Fruit fly (Drosophila melanogaster) whole organism, embryonic: ENCODE results near the gene CG31249.

Source experiments
- Adf1 ChIP-seq: fragments of 200-800 bp; sonication (Bioruptor generic); IDR thresholded peaks from 2 replicates; pipeline ENCODE4 v1.3.6; 2022; ENCODE audit warnings: missing biosample characterization, missing genetic modification characterization
- Atf6 ChIP-seq: fragments of 200-800 bp; sonication (Bioruptor generic); IDR thresholded peaks from 2 replicates; pipeline ENCODE4 v1.3.6; 2022; ENCODE audit warnings: missing biosample characterization, missing genetic modification characterization
- CG10274 ChIP-seq: fragments of 200-800 bp; sonication (Bioruptor generic); optimal IDR thresholded peaks from 3 replicates; lab custom pipeline; 2017; ENCODE audit warnings: missing biosample characterization, mild to moderate bottlenecking, missing genetic modification characterization
- CG13296 ChIP-seq: fragments of 200-800 bp; sonication (Bioruptor generic); optimal IDR thresholded peaks from 3 replicates; lab custom pipeline; 2018; ENCODE audit warnings: missing biosample characterization, mild to moderate bottlenecking, missing genetic modification characterization
- CG14860 ChIP-seq: fragments of 200-800 bp; sonication (Bioruptor generic); IDR thresholded peaks from 3 replicates; pipeline ENCODE4 v1.3.6; 2022; ENCODE audit warnings: missing biosample characterization, missing genetic modification characterization; ENCODE audit not compliant: partially characterized antibody
- CG17359 ChIP-seq: fragments of 200-800 bp; sonication (Bioruptor generic); optimal IDR thresholded peaks from 3 replicates; lab custom pipeline; 2018; ENCODE audit warnings: missing biosample characterization, mild to moderate bottlenecking, missing genetic modification characterization, moderate library complexity
- CG1832 ChIP-seq: fragments of 200-800 bp; sonication (Bioruptor generic); optimal IDR thresholded peaks from 2 replicates; lab custom pipeline; 2017; ENCODE audit warnings: missing biosample characterization, mild to moderate bottlenecking, missing genetic modification characterization, inconsistent platforms
- CG18599 ChIP-seq: fragments of 200-800 bp; sonication (Bioruptor generic); optimal IDR thresholded peaks from 3 replicates; lab custom pipeline; 2017; ENCODE audit warnings: missing biosample characterization, missing genetic modification characterization, mild to moderate bottlenecking, moderate library complexity, missing genetic modification reagents
- CG2678 ChIP-seq: fragments of 200-800 bp; sonication (Bioruptor generic); optimal IDR thresholded peaks from 3 replicates; lab custom pipeline; 2019; ENCODE audit warnings: missing biosample characterization, mild to moderate bottlenecking, missing genetic modification characterization, moderate library complexity
- CG31224 ChIP-seq: fragments of 200-800 bp; sonication (Bioruptor generic); IDR thresholded peaks from 2 replicates; pipeline ENCODE4 v1.3.6; 2022; ENCODE audit warnings: missing biosample characterization, missing genetic modification characterization
- CG32532 ChIP-seq: fragments of 200-800 bp; sonication (Bioruptor generic); IDR thresholded peaks from 2 replicates; pipeline ENCODE4 v1.3.6; 2022; ENCODE audit warnings: missing biosample characterization, missing genetic modification characterization
- CG33557 ChIP-seq: fragments of 200-800 bp; sonication (Bioruptor generic); optimal IDR thresholded peaks from 2 replicates; lab custom pipeline; 2019; ENCODE audit warnings: missing biosample characterization, mild to moderate bottlenecking, missing genetic modification characterization, moderate library complexity
- CG3407 ChIP-seq: fragments of 200-800 bp; sonication (Bioruptor generic); optimal IDR thresholded peaks from 2 replicates; lab custom pipeline; 2018; ENCODE audit warnings: missing biosample characterization, mild to moderate bottlenecking, missing genetic modification characterization
- CG34422 ChIP-seq: fragments of 200-800 bp; sonication (Bioruptor generic); IDR thresholded peaks from 3 replicates; pipeline ENCODE4 v1.3.6; 2022; ENCODE audit warnings: missing biosample characterization, missing genetic modification characterization
- CG4360 ChIP-seq: fragments of 200-800 bp; sonication (Bioruptor generic); IDR thresholded peaks from 2 replicates; pipeline ENCODE4 v1.3.6; 2022; ENCODE audit warnings: missing biosample characterization, missing genetic modification characterization
- CG4707 ChIP-seq: fragments of 200-800 bp; sonication (Bioruptor generic); optimal IDR thresholded peaks from 2 replicates; lab custom pipeline; 2018; ENCODE audit warnings: missing biosample characterization, mild to moderate bottlenecking, missing genetic modification characterization, moderate library complexity
- CG6272 ChIP-seq: fragments of 200-800 bp; sonication (Bioruptor generic); IDR thresholded peaks from 2 replicates; pipeline ENCODE4 v1.3.6; 2022; ENCODE audit warnings: missing biosample characterization, missing genetic modification characterization
- Chrac-16 ChIP-seq: fragments of 200-800 bp; sonication (Bioruptor generic); optimal IDR thresholded peaks from 3 replicates; lab custom pipeline; 2016; ENCODE audit warnings: missing biosample characterization, missing genetic modification characterization
- Dbx ChIP-seq: fragments of 200-800 bp; sonication (Bioruptor generic); IDR thresholded peaks from 3 replicates; pipeline ENCODE4 v1.3.6; 2022; ENCODE audit warnings: missing biosample characterization, missing genetic modification characterization
- E2f1 ChIP-seq: fragments of 200-800 bp; sonication (Bioruptor generic); IDR thresholded peaks from 2 replicates; pipeline ENCODE4 v1.3.6; 2022; ENCODE audit warnings: missing biosample characterization, missing genetic modification characterization
- Gug ChIP-seq: fragments of 200-800 bp; sonication (Bioruptor generic); IDR thresholded peaks from 4 replicates; pipeline ENCODE4 v1.3.6; 2022; ENCODE audit warnings: missing biosample characterization, missing genetic modification characterization
- HHEX ChIP-seq: fragments of 200-800 bp; sonication (Bioruptor generic); optimal IDR thresholded peaks from 3 replicates; lab custom pipeline; 2017; ENCODE audit warnings: missing biosample characterization, mild to moderate bottlenecking, missing genetic modification characterization, missing genetic modification reagents
- HmgZ ChIP-seq: fragments of 200-800 bp; sonication (Bioruptor generic); optimal IDR thresholded peaks from 2 replicates; lab custom pipeline; 2018; ENCODE audit warnings: missing biosample characterization, mild to moderate bottlenecking, missing genetic modification characterization
- Hr78 ChIP-seq, 2 experiments: fragments of 200-800 bp in 1 of 2; fragments of >200 bp in 1 of 2; sonication (Bioruptor generic) in 1 of 2; optimal IDR thresholded peaks; 2 replicates each; lab custom pipeline; 2017 to 2019; ENCODE audit warnings: missing biosample characterization in 2 of 2, missing genetic modification characterization in 2 of 2, mild to moderate bottlenecking in 1 of 2, moderate library complexity in 1 of 2
- Lim3 ChIP-seq: fragments of 200-800 bp; sonication (Bioruptor generic); IDR thresholded peaks from 2 replicates; pipeline ENCODE4 v1.3.6; 2022; ENCODE audit warnings: missing biosample characterization, missing genetic modification characterization
- Neu2 ChIP-seq: fragments of 200-800 bp; sonication (Bioruptor generic); optimal IDR thresholded peaks from 3 replicates; lab custom pipeline; 2016; ENCODE audit warnings: missing biosample characterization, missing genetic modification characterization, borderline replicate concordance
- ac ChIP-seq: fragments of 200-800 bp; sonication (Bioruptor generic); optimal IDR thresholded peaks from 3 replicates; lab custom pipeline; 2017; ENCODE audit warnings: missing biosample characterization, mild to moderate bottlenecking, missing genetic modification characterization
- bowl ChIP-seq: fragments of 200-800 bp; sonication (Bioruptor generic); IDR thresholded peaks from 2 replicates; pipeline ENCODE4 v1.3.6; 2022; ENCODE audit warnings: missing biosample characterization, missing genetic modification characterization
- cato ChIP-seq: fragments of 200-800 bp; sonication (Bioruptor generic); optimal IDR thresholded peaks from 2 replicates; lab custom pipeline; 2016; ENCODE audit warnings: missing biosample characterization, missing genetic modification characterization, borderline replicate concordance
- chinmo ChIP-seq: fragments of 200-800 bp; sonication (Bioruptor generic); IDR thresholded peaks from 4 replicates; pipeline ENCODE4 v1.3.6; 2022; ENCODE audit warnings: missing biosample characterization, missing genetic modification characterization; ENCODE audit not compliant: partially characterized antibody
- crol ChIP-seq: fragments of 200-800 bp; sonication (Bioruptor generic); IDR thresholded peaks from 2 replicates; pipeline ENCODE4 v1.3.6; 2022; ENCODE audit warnings: missing biosample characterization, missing genetic modification characterization
- dpn ChIP-seq, 2 experiments: fragments of 200-800 bp; sonication (Bioruptor generic); optimal IDR thresholded peaks; 3 replicates each; lab custom pipeline; 2016; ENCODE audit warnings: missing biosample characterization in 2 of 2, missing genetic modification characterization in 2 of 2
- eyg ChIP-seq: fragments of 200-800 bp; sonication (Bioruptor generic); optimal IDR thresholded peaks from 3 replicates; lab custom pipeline; 2016; ENCODE audit warnings: missing biosample characterization, missing genetic modification characterization
- kay ChIP-seq: fragments of 200-800 bp; sonication (Bioruptor generic); optimal IDR thresholded peaks from 2 replicates; lab custom pipeline; 2016; ENCODE audit warnings: missing biosample characterization, missing genetic modification characterization
- nom ChIP-seq: fragments of 200-800 bp; sonication (Bioruptor generic); optimal IDR thresholded peaks from 2 replicates; lab custom pipeline; 2017; ENCODE audit warnings: missing biosample characterization, missing genetic modification characterization, mild to moderate bottlenecking, moderate library complexity, missing genetic modification reagents
- oc ChIP-seq: fragments of 200-800 bp; sonication (Bioruptor generic); optimal IDR thresholded peaks from 2 replicates; lab custom pipeline; 2018; ENCODE audit warnings: missing biosample characterization, mild to moderate bottlenecking, missing genetic modification characterization, moderate library complexity
- org-1 ChIP-seq: fragments of 200-800 bp; sonication (Bioruptor generic); optimal IDR thresholded peaks from 2 replicates; lab custom pipeline; 2017; ENCODE audit warnings: missing biosample characterization, missing genetic modification characterization
- sd ChIP-seq: fragments of 200-800 bp; sonication (Bioruptor generic); optimal IDR thresholded peaks from 3 replicates; lab custom pipeline; 2018; ENCODE audit warnings: missing biosample characterization, mild to moderate bottlenecking, missing genetic modification characterization, moderate library complexity
- seq ChIP-seq: fragments of 200-800 bp; sonication (Bioruptor generic); IDR thresholded peaks from 2 replicates; pipeline ENCODE4 v1.3.6; 2022; ENCODE audit warnings: missing biosample characterization, missing genetic modification characterization
- sisA ChIP-seq: fragments of 200-800 bp; sonication (Bioruptor generic); IDR thresholded peaks from 2 replicates; pipeline ENCODE4 v1.3.6; 2022; ENCODE audit warnings: missing biosample characterization, missing genetic modification characterization
- trh ChIP-seq: fragments of 200-800 bp; sonication (Bioruptor generic); optimal IDR thresholded peaks from 2 replicates; lab custom pipeline; 2016; ENCODE audit warnings: missing biosample characterization, missing genetic modification characterization
- zf30C ChIP-seq: fragments of 200-800 bp; sonication (Bioruptor generic); optimal IDR thresholded peaks from 3 replicates; lab custom pipeline; 2018; ENCODE audit warnings: missing biosample characterization, mild to moderate bottlenecking, missing genetic modification characterization

CG31249 gene

DNA sequence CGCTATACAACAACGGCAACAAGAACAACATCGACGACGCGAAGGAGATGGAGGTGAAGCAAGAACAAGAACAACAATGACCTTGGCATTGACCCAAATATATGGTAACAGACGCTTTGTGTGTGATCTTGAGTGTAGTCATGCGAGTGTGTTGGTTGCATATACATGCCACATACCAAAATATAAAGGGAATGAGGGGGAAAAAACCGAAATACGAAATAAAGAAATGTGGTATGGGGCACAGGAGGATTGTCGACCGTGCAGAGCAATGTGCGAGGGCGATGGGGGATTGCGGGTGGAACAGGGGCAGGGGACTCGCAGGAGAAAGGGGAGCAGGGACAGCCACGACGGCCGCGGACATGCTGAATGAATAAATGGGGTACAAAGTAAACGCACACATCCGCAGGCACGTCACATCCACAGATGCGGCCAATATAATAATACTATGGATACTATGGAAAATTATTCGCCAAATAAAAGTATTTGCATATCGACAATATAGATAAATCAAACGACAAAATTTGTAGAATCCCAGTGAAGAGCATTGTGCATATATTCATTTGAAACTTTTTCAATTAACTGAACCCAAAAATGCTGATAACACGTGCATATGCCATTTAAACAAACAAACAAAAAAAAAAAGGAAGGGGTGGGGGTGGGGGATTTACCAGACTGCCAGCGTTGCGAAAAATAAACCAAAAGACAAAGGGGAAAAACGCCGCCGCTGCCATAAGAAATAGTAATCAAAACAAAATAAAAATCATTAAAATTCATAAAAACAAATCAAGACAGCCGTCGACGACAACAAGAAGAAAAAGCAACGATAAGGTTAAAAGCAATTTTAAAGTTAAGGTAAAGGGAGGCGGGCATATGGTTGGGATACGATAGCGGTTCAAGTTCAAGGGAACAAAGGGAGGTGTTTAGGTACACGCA is 19.3 kb upstream of the CG31249 start (continued):
- TF ChIP-seq Neu2, result no peak
- TF ChIP-seq CG10274 (GFP tag; lab: Kevin White, UChicago), result no peak
- TF ChIP-seq CG2678 (tag; lab: Kevin White, UChicago), result no peak
- TF ChIP-seq cato, result no peak
- no peak for TF ChIP-seq seq (GFP tag; lab: Robert Waterston, UW)
- TF ChIP-seq org-1 (GFP tag; lab: Kevin White, UChicago), result no peak
- TF ChIP-seq CG31224 (GFP tag; lab: Robert Waterston, UW), result no peak
- peak; percentile 54; the same call in 1 of the 4 replicates for TF ChIP-seq chinmo (GFP tag; lab: Robert Waterston, UW)
- peak; percentile 40 for TF ChIP-seq nom (GFP tag; lab: Kevin White, UChicago)
- no peak for TF ChIP-seq CG3407 (GFP tag; lab: Kevin White, UChicago)
- TF ChIP-seq dpn (GFP tag; optimal IDR thresholded peaks at IDR 0.05; lab: Kevin White, UChicago), result no peak
- 0 out of 2 replicates have a peak, but pooled peaks have one; percentile 21 for TF ChIP-seq CG32532 (GFP tag; lab: Robert Waterston, UW)
- peak; percentile 38; the same call in 1 of the 2 replicates for TF ChIP-seq CG4360 (GFP tag; lab: Robert Waterston, UW)
- TF ChIP-seq CG17359 (tag; lab: Kevin White, UChicago), result no peak
- TF ChIP-seq Atf6 (GFP tag; lab: Robert Waterston, UW), result no peak

DNA sequence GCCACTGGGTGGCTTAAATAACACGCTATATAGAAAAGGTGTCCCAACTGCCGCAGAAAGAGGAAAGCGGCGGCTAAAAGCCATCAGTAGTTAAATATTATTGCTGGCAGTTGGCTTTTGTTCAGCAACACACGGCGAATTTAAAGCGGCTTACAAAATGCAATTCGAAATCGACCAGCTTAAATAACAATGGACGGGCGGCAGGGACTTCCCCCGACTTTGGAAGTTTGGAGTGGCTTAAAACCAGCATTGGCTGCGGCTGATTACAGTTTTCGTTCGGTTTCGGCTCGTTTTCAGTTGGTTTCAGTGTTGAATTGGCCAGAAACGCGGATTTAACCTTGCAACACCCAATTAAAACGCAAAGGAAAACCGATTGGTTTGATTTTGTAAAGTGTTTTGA is 18.3 kb upstream of the CG31249 start:
- TF ChIP-seq eyg (no peak), CG1832 (no peak), oc (peak; percentile 85)

DNA sequence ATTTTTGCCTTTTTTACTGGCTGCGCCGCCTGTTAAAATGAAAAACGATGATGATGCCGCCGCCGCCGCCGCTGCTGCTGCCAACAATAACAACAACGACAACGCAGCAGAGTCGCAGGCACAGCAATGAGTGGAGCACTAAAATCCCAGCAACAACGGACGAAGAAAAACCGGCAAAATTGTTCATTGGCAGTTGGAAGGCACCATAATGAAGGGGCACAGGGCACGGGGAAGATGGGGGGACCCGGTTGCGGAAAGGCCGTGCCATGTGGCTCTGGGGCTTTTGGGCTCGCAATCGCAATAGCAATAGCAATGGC is 17.6 kb upstream of the CG31249 start:
- TF ChIP-seq Adf1 (GFP tag; lab: Robert Waterston, UW) (peak; percentile 3; the same call in 1 of the 2 replicates), CG33557 (GFP tag; lab: Kevin White, UChicago) (no peak), bowl (GFP tag; lab: Robert Waterston, UW) (no peak), kay (GFP tag; lab: Kevin White, UChicago) (no peak), sisA (GFP tag; lab: Robert Waterston, UW) (no peak), crol (GFP tag; lab: Robert Waterston, UW) (peak; percentile 73; the same call in 1 of the 2 replicates), Dbx (no peak), CG34422 (GFP tag; lab: Robert Waterston, UW) (no peak), zf30C (peak; percentile 48)

DNA sequence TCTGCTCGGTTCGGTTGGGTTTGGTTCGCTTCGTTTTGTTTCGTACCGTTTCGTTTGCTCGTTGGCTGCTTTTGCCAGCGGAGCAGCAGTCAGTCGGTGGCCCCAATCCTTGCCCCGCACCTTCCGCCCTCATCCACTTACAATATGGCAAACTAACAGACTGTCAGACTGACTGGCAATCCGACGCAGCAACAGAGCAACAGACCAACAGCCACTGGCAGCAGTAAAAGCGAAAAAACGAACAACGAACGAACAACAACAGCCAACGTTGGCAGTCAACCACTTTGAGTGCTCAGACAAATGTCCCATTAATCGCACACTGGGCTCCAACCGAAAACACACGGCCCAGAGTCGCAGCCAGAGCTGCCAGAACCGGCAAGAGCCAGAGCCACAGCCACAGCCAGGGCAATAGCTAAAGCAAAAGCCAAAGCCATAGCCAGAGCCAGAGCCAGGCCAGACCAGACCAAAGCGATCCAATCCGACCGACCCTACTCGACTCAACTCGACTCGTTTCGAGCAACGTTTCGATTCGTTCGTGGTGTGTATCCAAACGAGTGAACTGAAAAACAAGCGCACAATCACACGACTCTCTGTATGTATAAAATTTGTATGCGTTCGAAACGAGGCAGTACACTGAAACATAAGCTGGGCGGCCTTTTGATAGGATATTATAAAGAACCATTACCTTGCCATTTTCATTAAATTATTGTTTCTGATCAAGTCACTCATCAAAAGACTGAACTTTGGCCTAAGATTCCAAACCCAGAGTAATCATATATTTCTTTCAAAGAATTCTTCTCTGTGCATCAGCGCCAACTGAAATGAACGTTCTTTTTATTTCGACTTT is 17.0 kb upstream of the CG31249 start:
- TF ChIP-seq CG33557 (GFP tag; lab: Kevin White, UChicago), result peak; percentile 88
- peak; percentile 95 for TF ChIP-seq sd
- TF ChIP-seq CG6272, result peak; percentile 98
- TF ChIP-seq Chrac-16 (GFP tag; lab: Kevin White, UChicago), result peak; percentile 99
- TF ChIP-seq CG14860, result no peak
- peak; percentile 98 for TF ChIP-seq HmgZ (tag; lab: Kevin White, UChicago)
- peak; percentile 93 for TF ChIP-seq ac (GFP tag; lab: Kevin White, UChicago)
- TF ChIP-seq CG13296, result peak; percentile 96
- TF ChIP-seq E2f1 (GFP tag; lab: Robert Waterston, UW), result peak; percentile 99
- TF ChIP-seq chinmo (GFP tag; lab: Robert Waterston, UW), result peak; percentile 90
- peak; percentile 98 for TF ChIP-seq Lim3 (GFP tag; lab: Robert Waterston, UW)
- TF ChIP-seq Gug (GFP tag; lab: Robert Waterston, UW), result peak; percentile 99
- TF ChIP-seq HHEX, result peak; percentile 99
- peak; percentile 99 for TF ChIP-seq trh (GFP tag; lab: Kevin White, UChicago)
- TF ChIP-seq bowl (GFP tag; lab: Robert Waterston, UW), result peak; percentile 97
- TF ChIP-seq CG4707 (GFP tag; lab: Kevin White, UChicago), result peak; percentile 95
- peak; percentile 99 for TF ChIP-seq CG18599 (GFP tag; lab: Kevin White, UChicago)
- TF ChIP-seq Hr78 (GFP tag; optimal IDR thresholded peaks at IDR 0.05; lab: Kevin White, UChicago), result peak in 1 of 2 experiments; percentile 94
